Fruit fly (Drosophila melanogaster): ENCODE results near the gene Snoo.

The Snoo gene

dm6 chr2L:7871821-7872524 is 112.0 kb downstream of the Snoo start (continued):
- TF ChIP-seq CG1832 (GFP tag; optimal IDR thresholded peaks at IDR 0.05) (no peak), CrebB (tag; optimal IDR thresholded peaks at IDR 0.05) (no peak), ap (GFP tag; IDR thresholded peaks at IDR 0.05) (no peak), CG5953 (GFP tag; IDR thresholded peaks at IDR 0.05) (no peak), CG16815 (GFP tag; optimal IDR thresholded peaks at IDR 0.05) (no peak), sisA (GFP tag; IDR thresholded peaks at IDR 0.05) (peak; percentile 24; the same call in 1 of the 2 replicates), CG11093 (GFP tag; IDR thresholded peaks at IDR 0.05) (no peak), fd102C (GFP tag; optimal IDR thresholded peaks at IDR 0.05) (no peak), crol (GFP tag; IDR thresholded peaks at IDR 0.05) (no peak), sug (tag; optimal IDR thresholded peaks at IDR 0.05) (peak; percentile 16), CG2889 (GFP tag; IDR thresholded peaks at IDR 0.05) (no peak), PHDP (tag; optimal IDR thresholded peaks at IDR 0.05) (peak; percentile 51), TFAM (GFP tag; optimal IDR thresholded peaks at IDR 0.05) (no peak), CG10959 (GFP tag; IDR thresholded peaks at IDR 0.05) (no peak), tgo (GFP tag; IDR thresholded peaks at IDR 0.05) (no peak; the same call in 2 of the 3 replicates), CG2202 (tag; optimal IDR thresholded peaks at IDR 0.05) (no peak), hkb (optimal IDR thresholded peaks at IDR 0.05) (no peak), hkb (GFP tag; IDR thresholded peaks at IDR 0.05) (no peak), CG15601 (tag; optimal IDR thresholded peaks at IDR 0.05) (no peak), CG14441 (GFP tag; IDR thresholded peaks at IDR 0.05) (0 out of 2 replicates have a peak, but pooled peaks have one; percentile 10), pita (GFP tag; optimal IDR thresholded peaks at IDR 0.05) (no peak), CG4424 (GFP tag; optimal IDR thresholded peaks at IDR 0.05) (peak; percentile 34), btn (GFP tag; optimal IDR thresholded peaks at IDR 0.05) (no peak), pho (GFP tag; optimal IDR thresholded peaks at IDR 0.05) (peak; percentile 33), tup (GFP tag; optimal IDR thresholded peaks at IDR 0.05) (no peak), Stat92E (GFP tag; optimal IDR thresholded peaks at IDR 0.05) (no peak), mirr (GFP tag; optimal IDR thresholded peaks at IDR 0.05) (no peak), dmrt99B (tag; optimal IDR thresholded peaks at IDR 0.05) (peak; percentile 76), HmgZ (tag; optimal IDR thresholded peaks at IDR 0.05) (peak; percentile 17), Fer2 (tag; optimal IDR thresholded peaks at IDR 0.05) (peak; percentile 17), CG9727 (GFP tag; optimal IDR thresholded peaks at IDR 0.05) (peak; percentile 54), slp2 (GFP tag; optimal IDR thresholded peaks at IDR 0.05) (no peak), Hr3 (GFP tag; optimal IDR thresholded peaks at IDR 0.05) (peak; percentile 42), Oli (tag; optimal IDR thresholded peaks at IDR 0.05) (peak; percentile 70), ase (GFP tag; IDR thresholded peaks at IDR 0.05) (no peak), gt (GFP tag; IDR thresholded peaks at IDR 0.05) (no peak), ken (GFP tag; IDR thresholded peaks at IDR 0.05) (no peak), CG6765 (GFP tag; optimal IDR thresholded peaks at IDR 0.05) (peak; percentile 3), eyg (GFP tag; optimal IDR thresholded peaks at IDR 0.05) (no peak), Asciz (GFP tag; optimal IDR thresholded peaks at IDR 0.05) (peak; percentile 16), gsb (GFP tag; IDR thresholded peaks at IDR 0.05) (no peak), CG11504 (tag; optimal IDR thresholded peaks at IDR 0.05) (peak; percentile 65), CG1233 (GFP tag; optimal IDR thresholded peaks at IDR 0.05) (no peak), CG8478 (optimal IDR thresholded peaks at IDR 0.05) (no peak), ftz-f1 (GFP tag; optimal IDR thresholded peaks at IDR 0.05) (no peak), CG8290 (GFP tag; optimal IDR thresholded peaks at IDR 0.05) (no peak), CG8290 (tag; optimal IDR thresholded peaks at IDR 0.05) (no peak), E2f1 (GFP tag; IDR thresholded peaks at IDR 0.05) (0 out of 2 replicates have a peak, but pooled peaks have one; percentile 12), grau (tag; optimal IDR thresholded peaks at IDR 0.05) (peak; percentile 77), NfI (GFP tag; optimal IDR thresholded peaks at IDR 0.05) (peak; percentile 48), HHEX (GFP tag; optimal IDR thresholded peaks at IDR 0.05) (peak; percentile 31)

All from whole organism, embryonic.